Worm (Caenorhabditis elegans): Measurements from ENCODE around the gene srt-67.

srt-67 gene

ce11 chrV:5274974-5275373 is 17.7 kb upstream of the srt-67 start (continued):
- TF ChIP-seq R02D3.7 (tag; optimal IDR thresholded peaks at IDR 0.05) (no peak), spr-3 (GFP tag; optimal IDR thresholded peaks at IDR 0.05) (peak; percentile 33), ceh-82 (tag; optimal IDR thresholded peaks at IDR 0.05) (no peak), hlh-30 (tag; optimal IDR thresholded peaks at IDR 0.05; ENCODE audit: insufficient read depth) (peak; percentile 61), zip-2 (tag; optimal IDR thresholded peaks at IDR 0.05) (no peak), mdt-29 (GFP tag; IDR thresholded peaks at IDR 0.05) (no peak), aly-2 (tag; optimal IDR thresholded peaks at IDR 0.05) (no peak), pqm-1 (tag; optimal IDR thresholded peaks at IDR 0.05) (no peak), lin-38 (GFP tag; IDR thresholded peaks at IDR 0.05) (peak; percentile 77), lin-29 (GFP tag; IDR thresholded peaks at IDR 0.05) (no peak), cey-2 (tag; optimal IDR thresholded peaks at IDR 0.05; ENCODE audit: borderline replicate concordance, insufficient read depth) (no peak), Y105C5A.15 (GFP tag; IDR thresholded peaks at IDR 0.05) (no peak), snpc-4 (tag; optimal IDR thresholded peaks at IDR 0.05) (no peak), zip-11 (GFP tag; IDR thresholded peaks at IDR 0.05) (no peak), F10B5.3 (tag; optimal IDR thresholded peaks at IDR 0.05) (no peak), daf-16 (GFP tag; optimal IDR thresholded peaks at IDR 0.05) (no peak), daf-16 (tag; optimal IDR thresholded peaks at IDR 0.05) (no peak), ctbp-1 (GFP tag; IDR thresholded peaks at IDR 0.05) (no peak), ama-1 (optimal IDR thresholded peaks at IDR 0.05) (no peak), D1046.2 (GFP tag; IDR thresholded peaks at IDR 0.05) (no peak), Y5F2A.4 (GFP tag; optimal IDR thresholded peaks at IDR 0.05) (no peak), snpc-1.2 (GFP tag; IDR thresholded peaks at IDR 0.05) (no peak), F37D6.2 (tag; optimal IDR thresholded peaks at IDR 0.05) (peak; percentile 25), skn-1 (tag; optimal IDR thresholded peaks at IDR 0.05) (no peak), lim-7 (GFP tag; IDR thresholded peaks at IDR 0.05) (no peak), unc-39 (tag; optimal IDR thresholded peaks at IDR 0.05) (no peak), lsy-2 (tag; optimal IDR thresholded peaks at IDR 0.05) (peak in 1 of 2 experiments; percentile 72), madf-5 (GFP tag; IDR thresholded peaks at IDR 0.05) (no peak), sdz-12 (GFP tag; optimal IDR thresholded peaks at IDR 0.05) (no peak), mes-2 (tag; optimal IDR thresholded peaks at IDR 0.05; ENCODE audit: poor library complexity, severe bottlenecking) (peak; percentile 70), set-16 (GFP tag; IDR thresholded peaks at IDR 0.05) (no peak), ztf-7 (tag; optimal IDR thresholded peaks at IDR 0.05) (no peak), dpl-1 (GFP tag; optimal IDR thresholded peaks at IDR 0.05) (peak; percentile 66), spr-1 (tag; optimal IDR thresholded peaks at IDR 0.05) (no peak), Y48G9A.11 (GFP tag; IDR thresholded peaks at IDR 0.05) (no peak), nhr-10 (tag; optimal IDR thresholded peaks at IDR 0.05) (no peak), nhr-6 (tag; optimal IDR thresholded peaks at IDR 0.05) (no peak), F44E2.7 (GFP tag; IDR thresholded peaks at IDR 0.05) (no peak), dve-1 (tag; optimal IDR thresholded peaks at IDR 0.05; ENCODE audit: insufficient read depth) (no peak), lir-3 (tag; optimal IDR thresholded peaks at IDR 0.05) (no peak), nhr-48 (tag; optimal IDR thresholded peaks at IDR 0.05) (no peak), nhr-25 (tag; optimal IDR thresholded peaks at IDR 0.05; ENCODE audit: borderline replicate concordance, insufficient read depth) (no peak), mdl-1 (tag; optimal IDR thresholded peaks at IDR 0.05) (peak in 1 of 2 experiments; percentile 34), nhr-41 (GFP tag; IDR thresholded peaks at IDR 0.05) (no peak), ceh-28 (tag; optimal IDR thresholded peaks at IDR 0.05) (no peak), unc-130 (GFP tag; optimal IDR thresholded peaks at IDR 0.05) (no peak), hmg-1.1 (GFP tag; IDR thresholded peaks at IDR 0.05) (peak; percentile 35), dmd-9 (GFP tag; IDR thresholded peaks at IDR 0.05) (no peak), F26F4.8 (GFP tag; conservative IDR thresholded peaks at IDR 0.05) (no peak), dmd-8 (GFP tag; IDR thresholded peaks at IDR 0.05) (no peak), jun-1 (tag; optimal IDR thresholded peaks at IDR 0.05) (no peak), nhr-77 (tag; optimal IDR thresholded peaks at IDR 0.05) (no peak), arid-1 (GFP tag; conservative IDR thresholded peaks at IDR 0.05) (no peak)

All from whole organism, L4 larva.